Worm (Caenorhabditis elegans) whole organism, L3 larva: Measurements from ENCODE around the gene E01G4.3.

Source experiments
- mml-1 ChIP-seq: fragments of 150-350 bp; sonication (generic microtip); optimal IDR thresholded peaks from 3 replicates; lab custom pipeline; 2014; ENCODE audit warnings: missing biosample characterization, missing genetic modification characterization
- nhr-28 ChIP-seq: fragments of 150-350 bp; optimal IDR thresholded peaks from 2 replicates; lab custom pipeline; 2014; ENCODE audit warnings: missing biosample characterization, missing genetic modification characterization
- pha-4 ChIP-seq: fragments of 150-350 bp; optimal IDR thresholded peaks from 2 replicates; lab custom pipeline; 2014; ENCODE audit warnings: missing biosample characterization, missing genetic modification reagents, missing genetic modification characterization
- unc-62 ChIP-seq: fragments of 150-350 bp; sonication (generic microtip); optimal IDR thresholded peaks from 4 replicates; lab custom pipeline; 2014; ENCODE audit warnings: missing biosample characterization, missing genetic modification reagents, missing genetic modification characterization
- ztf-11 ChIP-seq: fragments of 150-350 bp; optimal IDR thresholded peaks from 2 replicates; lab custom pipeline; 2014; ENCODE audit warnings: missing biosample characterization, missing genetic modification characterization

ce11 chrII:13494762-13495161, 25.4 kb upstream of the E01G4.3 start:
- TF ChIP-seq unc-62 (GFP tag; lab: Kevin White, UChicago) (no peak), mml-1 (tag; lab: Kevin White, UChicago) (no peak), nhr-28 (no peak), pha-4 (tag; lab: Kevin White, UChicago) (peak; percentile 89), ztf-11 (tag; lab: Kevin White, UChicago) (no peak)
